In genomic region chrII:7151969-7152631, ce11 we compare ENCODE assay signal across 4 worm cellular contexts.
TF ChIP-seq lines count a peak whose summit lies in the region.

Gene fust-1 (plus strand): TSS chrII:7152581.

TF ChIP-seq in whole organism, L2 larva, 48 proteins besides CTCF, POLR2A, EP300 and RAD21 (continued from another document):
- peak; percentile 72 for TF ChIP-seq nhr-237 (tag; optimal IDR thresholded peaks at IDR 0.05; lab: Kevin White, UChicago)
- peak; percentile 91 for TF ChIP-seq fos-1 (tag; optimal IDR thresholded peaks at IDR 0.05; lab: Kevin White, UChicago)
- peak; percentile 80 for TF ChIP-seq snpc-4 (tag; optimal IDR thresholded peaks at IDR 0.05; lab: Kevin White, UChicago)
- TF ChIP-seq alr-1 (tag; optimal IDR thresholded peaks at IDR 0.05; lab: Kevin White, UChicago) = no peak
- TF ChIP-seq ceh-82 (tag; optimal IDR thresholded peaks at IDR 0.05; lab: Kevin White, UChicago) = peak; percentile 69
- TF ChIP-seq mab-5 (tag; optimal IDR thresholded peaks at IDR 0.05; lab: Kevin White, UChicago) = peak; percentile 93
- TF ChIP-seq nhr-77 (tag; optimal IDR thresholded peaks at IDR 0.05; lab: Kevin White, UChicago) = peak; percentile 82
- TF ChIP-seq dmd-4 (tag; optimal IDR thresholded peaks at IDR 0.05; lab: Kevin White, UChicago) = peak; percentile 67
- no peak for TF ChIP-seq lin-39 (tag; optimal IDR thresholded peaks at IDR 0.05; lab: Kevin White, UChicago)
- no peak for TF ChIP-seq unc-39 (tag; optimal IDR thresholded peaks at IDR 0.05; lab: Kevin White, UChicago)
- TF ChIP-seq lsy-2 (tag; optimal IDR thresholded peaks at IDR 0.05; lab: Kevin White, UChicago) = peak; percentile 95 to 98
- peak; percentile 61 for TF ChIP-seq elt-1 (tag; optimal IDR thresholded peaks at IDR 0.05; lab: Kevin White, UChicago)
- TF ChIP-seq nhr-6 (tag; optimal IDR thresholded peaks at IDR 0.05; lab: Kevin White, UChicago) = peak; percentile 94
- no peak for TF ChIP-seq nhr-12 (tag; optimal IDR thresholded peaks at IDR 0.05; lab: Kevin White, UChicago)
- TF ChIP-seq nhr-23 (tag; optimal IDR thresholded peaks at IDR 0.05; lab: Kevin White, UChicago) = no peak
- no peak for TF ChIP-seq nhr-11 (tag; optimal IDR thresholded peaks at IDR 0.05; lab: Kevin White, UChicago)
- TF ChIP-seq Y55F3AM.14 (GFP tag; optimal IDR thresholded peaks at IDR 0.05; lab: Kevin White, UChicago) = peak; percentile 61
- TF ChIP-seq sma-9 (GFP tag; optimal IDR thresholded peaks at IDR 0.05; lab: Kevin White, UChicago) = peak; percentile 98
- TF ChIP-seq sma-9 (tag; optimal IDR thresholded peaks at IDR 0.05; lab: Kevin White, UChicago) = no peak
- TF ChIP-seq R02D3.7 (tag; optimal IDR thresholded peaks at IDR 0.05; lab: Kevin White, UChicago) = peak; percentile 74
- TF ChIP-seq sem-4 (tag; optimal IDR thresholded peaks at IDR 0.05; lab: Kevin White, UChicago) = peak; percentile 91
- TF ChIP-seq C34F6.9 (tag; optimal IDR thresholded peaks at IDR 0.05; lab: Kevin White, UChicago) = peak; percentile 99
- TF ChIP-seq skn-1 (tag; optimal IDR thresholded peaks at IDR 0.05; lab: Kevin White, UChicago) = peak; percentile 91
- peak; percentile 96 for TF ChIP-seq sma-3 (GFP tag; optimal IDR thresholded peaks at IDR 0.05; lab: Kevin White, UChicago)
- peak; percentile 92 for TF ChIP-seq lin-13 (GFP tag; optimal IDR thresholded peaks at IDR 0.05; lab: Kevin White, UChicago)
- TF ChIP-seq mdl-1 (tag; optimal IDR thresholded peaks at IDR 0.05; lab: Kevin White, UChicago) = peak in 1 of 2 experiments; percentile 72

TF ChIP-seq in whole organism, L4 larva, 104 proteins besides CTCF, POLR2A, EP300 and RAD21 (continued from another document and continues in another):
- TF ChIP-seq zfp-3 (GFP tag; conservative IDR thresholded peaks at IDR 0.05; lab: Robert Waterston, UW) = peak; percentile 85
- TF ChIP-seq lin-1 (GFP tag; IDR thresholded peaks at IDR 0.05; lab: Robert Waterston, UW) = peak; percentile 89
- peak; percentile 81 for TF ChIP-seq spr-3 (GFP tag; optimal IDR thresholded peaks at IDR 0.05; lab: Kevin White, UChicago)
- TF ChIP-seq F10B5.3 (tag; optimal IDR thresholded peaks at IDR 0.05; lab: Kevin White, UChicago) = peak; percentile 89
- peak; percentile 84 for TF ChIP-seq ztf-7 (tag; optimal IDR thresholded peaks at IDR 0.05; lab: Kevin White, UChicago)
- peak; percentile 96 for TF ChIP-seq mes-2 (tag; optimal IDR thresholded peaks at IDR 0.05; lab: Kevin White, UChicago; ENCODE audit: poor library complexity, severe bottlenecking)
- TF ChIP-seq mxl-2 (GFP tag; conservative IDR thresholded peaks at IDR 0.05; lab: Robert Waterston, UW) = peak; percentile 85; the same call in 1 of the 2 replicates
- TF ChIP-seq zag-1 (tag; optimal IDR thresholded peaks at IDR 0.05; lab: Kevin White, UChicago) = peak; percentile 72
- peak; percentile 85 for TF ChIP-seq jun-1 (tag; optimal IDR thresholded peaks at IDR 0.05; lab: Kevin White, UChicago)
- TF ChIP-seq mdl-1 (tag; optimal IDR thresholded peaks at IDR 0.05; lab: Kevin White, UChicago) = peak in 1 of 2 experiments; percentile 68
- no peak for TF ChIP-seq nhr-111 (GFP tag; optimal IDR thresholded peaks at IDR 0.05; lab: Kevin White, UChicago)
- no peak for TF ChIP-seq Y75B8A.6 (GFP tag; IDR thresholded peaks at IDR 0.05; lab: Robert Waterston, UW)
- TF ChIP-seq ceh-62 (tag; optimal IDR thresholded peaks at IDR 0.05; lab: Kevin White, UChicago) = no peak
- TF ChIP-seq nhr-48 (tag; optimal IDR thresholded peaks at IDR 0.05; lab: Kevin White, UChicago) = peak; percentile 90
- peak; percentile 84 for TF ChIP-seq lin-29 (GFP tag; IDR thresholded peaks at IDR 0.05; lab: Robert Waterston, UW)
- peak; percentile 59 for TF ChIP-seq ces-1 (GFP tag; optimal IDR thresholded peaks at IDR 0.05; lab: Kevin White, UChicago)
- peak; percentile 94 for TF ChIP-seq ctbp-1 (GFP tag; IDR thresholded peaks at IDR 0.05; lab: Robert Waterston, UW)
- TF ChIP-seq Y105C5A.15 (GFP tag; IDR thresholded peaks at IDR 0.05; lab: Robert Waterston, UW) = no peak
- no peak for TF ChIP-seq snpc-4 (tag; optimal IDR thresholded peaks at IDR 0.05; lab: Kevin White, UChicago)
- no peak for TF ChIP-seq egl-27 (tag; optimal IDR thresholded peaks at IDR 0.05; lab: Kevin White, UChicago)
- TF ChIP-seq F44E2.7 (GFP tag; IDR thresholded peaks at IDR 0.05; lab: Robert Waterston, UW) = peak; percentile 67; the same call in 1 of the 2 replicates
- TF ChIP-seq ZK546.5 (tag; optimal IDR thresholded peaks at IDR 0.05; lab: Kevin White, UChicago) = peak in 1 of 2 experiments; percentile 64
- TF ChIP-seq zfp-2 (tag; optimal IDR thresholded peaks at IDR 0.05; lab: Kevin White, UChicago) = peak; percentile 65
- peak; percentile 87 for TF ChIP-seq nhr-28 (tag; optimal IDR thresholded peaks at IDR 0.05; lab: Kevin White, UChicago)
- peak; percentile 71 for TF ChIP-seq nhr-76 (tag; optimal IDR thresholded peaks at IDR 0.05; lab: Kevin White, UChicago)
- TF ChIP-seq unc-130 (GFP tag; optimal IDR thresholded peaks at IDR 0.05; lab: Kevin White, UChicago) = peak; percentile 44
- peak; percentile 86 for TF ChIP-seq F37D6.2 (tag; optimal IDR thresholded peaks at IDR 0.05; lab: Kevin White, UChicago)
- TF ChIP-seq T20F7.1 (GFP tag; optimal IDR thresholded peaks at IDR 0.05; lab: Kevin White, UChicago) = peak; percentile 90
- TF ChIP-seq hmg-1.1 (GFP tag; IDR thresholded peaks at IDR 0.05; lab: Robert Waterston, UW) = peak; percentile 94
- no peak for TF ChIP-seq ceh-28 (tag; optimal IDR thresholded peaks at IDR 0.05; lab: Kevin White, UChicago)
- peak; percentile 93 for TF ChIP-seq nhr-25 (tag; optimal IDR thresholded peaks at IDR 0.05; lab: Kevin White, UChicago; ENCODE audit: borderline replicate concordance, insufficient read depth)
- TF ChIP-seq T26A8.4 (GFP tag; IDR thresholded peaks at IDR 0.05; lab: Robert Waterston, UW) = peak; percentile 95
- peak; percentile 94 for TF ChIP-seq ceh-20 (GFP tag; IDR thresholded peaks at IDR 0.05; lab: Robert Waterston, UW)
- TF ChIP-seq lim-7 (GFP tag; IDR thresholded peaks at IDR 0.05; lab: Robert Waterston, UW) = no peak
- peak; percentile 61; the same call in 1 of the 2 replicates for TF ChIP-seq nhr-41 (GFP tag; IDR thresholded peaks at IDR 0.05; lab: Robert Waterston, UW)

TF ChIP-seq in whole organism, late embryonic, 69 proteins besides CTCF, POLR2A, EP300 and RAD21 (continued from another document and continues in another):
- TF ChIP-seq odd-2 (tag; optimal IDR thresholded peaks at IDR 0.05; lab: Kevin White, UChicago) (no peak), lin-11 (tag; optimal IDR thresholded peaks at IDR 0.05; lab: Kevin White, UChicago) (peak; percentile 30), ref-2 (tag; optimal IDR thresholded peaks at IDR 0.05; lab: Kevin White, UChicago) (peak; percentile 73), sdc-2 (tag; optimal IDR thresholded peaks at IDR 0.05; lab: Kevin White, UChicago) (peak; percentile 30), C08G9.2 (tag; optimal IDR thresholded peaks at IDR 0.05; lab: Kevin White, UChicago) (peak; percentile 57), dve-1 (tag; optimal IDR thresholded peaks at IDR 0.05; lab: Kevin White, UChicago) (peak; percentile 80), sox-4 (tag; optimal IDR thresholded peaks at IDR 0.05; lab: Kevin White, UChicago) (peak; percentile 58), Y22D7AL.16 (tag; optimal IDR thresholded peaks at IDR 0.05; lab: Kevin White, UChicago) (peak; percentile 47), hlh-15 (tag; optimal IDR thresholded peaks at IDR 0.05; lab: Kevin White, UChicago) (no peak), pha-4 (tag; optimal IDR thresholded peaks at IDR 0.05; lab: Kevin White, UChicago) (no peak), unc-42 (tag; optimal IDR thresholded peaks at IDR 0.05; lab: Kevin White, UChicago) (peak; percentile 75), pqm-1 (tag; optimal IDR thresholded peaks at IDR 0.05; lab: Kevin White, UChicago) (no peak), ceh-45 (GFP tag; IDR thresholded peaks at IDR 0.05; lab: Robert Waterston, UW) (0 out of 2 replicates have a peak, but pooled peaks have one; percentile 40), hlh-30 (tag; optimal IDR thresholded peaks at IDR 0.05; lab: Kevin White, UChicago; ENCODE audit: insufficient read depth) (peak; percentile 58), fkh-6 (tag; optimal IDR thresholded peaks at IDR 0.05; lab: Kevin White, UChicago) (peak; percentile 23), ceh-24 (tag; optimal IDR thresholded peaks at IDR 0.05; lab: Kevin White, UChicago) (no peak), elt-4 (tag; optimal IDR thresholded peaks at IDR 0.05; lab: Kevin White, UChicago) (no peak), hlh-6 (tag; optimal IDR thresholded peaks at IDR 0.05; lab: Kevin White, UChicago) (peak; percentile 9), ceh-2 (tag; optimal IDR thresholded peaks at IDR 0.05; lab: Kevin White, UChicago) (peak; percentile 62), ceh-31 (tag; optimal IDR thresholded peaks at IDR 0.05; lab: Kevin White, UChicago) (peak; percentile 76), rnt-1 (tag; optimal IDR thresholded peaks at IDR 0.05; lab: Kevin White, UChicago) (peak; percentile 76), K09A11.1 (tag; optimal IDR thresholded peaks at IDR 0.05; lab: Kevin White, UChicago; ENCODE audit: insufficient read depth) (peak; percentile 51), madf-2 (tag; optimal IDR thresholded peaks at IDR 0.05; lab: Kevin White, UChicago) (peak; percentile 74), C38D4.7 (GFP tag; optimal IDR thresholded peaks at IDR 0.05; lab: Kevin White, UChicago) (peak; percentile 20), ceh-22 (tag; optimal IDR thresholded peaks at IDR 0.05; lab: Kevin White, UChicago) (no peak), ahr-1 (tag; optimal IDR thresholded peaks at IDR 0.05; lab: Kevin White, UChicago) (no peak), fax-1 (tag; optimal IDR thresholded peaks at IDR 0.05; lab: Kevin White, UChicago) (peak; percentile 40), ceh-30 (tag; optimal IDR thresholded peaks at IDR 0.05; lab: Kevin White, UChicago) (peak; percentile 34), tbx-2 (tag; optimal IDR thresholded peaks at IDR 0.05; lab: Kevin White, UChicago) (peak; percentile 78), nhr-232 (tag; optimal IDR thresholded peaks at IDR 0.05; lab: Kevin White, UChicago) (peak; percentile 20), ceh-34 (tag; optimal IDR thresholded peaks at IDR 0.05; lab: Kevin White, UChicago) (peak; percentile 76), sox-2 (GFP tag; IDR thresholded peaks at IDR 0.05; lab: Robert Waterston, UW) (no peak; the same call in 1 of the 2 replicates), elt-2 (tag; optimal IDR thresholded peaks at IDR 0.05; lab: Kevin White, UChicago) (peak; percentile 80), nhr-11 (tag; optimal IDR thresholded peaks at IDR 0.05; lab: Kevin White, UChicago) (no peak), pros-1 (tag; optimal IDR thresholded peaks at IDR 0.05; lab: Kevin White, UChicago) (peak; percentile 60), unc-55 (GFP tag; optimal IDR thresholded peaks at IDR 0.05; lab: Kevin White, UChicago) (peak; percentile 23), F13H6.1 (tag; optimal IDR thresholded peaks at IDR 0.05; lab: Kevin White, UChicago) (peak; percentile 6), ceh-9 (tag; optimal IDR thresholded peaks at IDR 0.05; lab: Kevin White, UChicago) (no peak), syd-9 (tag; optimal IDR thresholded peaks at IDR 0.05; lab: Kevin White, UChicago) (peak; percentile 55)

TF ChIP-seq in whole organism, mixed stage, embryonic, 35 proteins besides CTCF, POLR2A, EP300 and RAD21 (continued from another document):
- TF ChIP-seq ceh-39 (tag; optimal IDR thresholded peaks at IDR 0.05; lab: Kevin White, UChicago) (peak; percentile 48), ztf-11 (tag; optimal IDR thresholded peaks at IDR 0.05; lab: Kevin White, UChicago) (peak; percentile 32), M03D4.4 (tag; optimal IDR thresholded peaks at IDR 0.05; lab: Kevin White, UChicago) (peak; percentile 74), sptf-1 (tag; optimal IDR thresholded peaks at IDR 0.05; lab: Kevin White, UChicago) (peak; percentile 87), mls-2 (tag; optimal IDR thresholded peaks at IDR 0.05; lab: Kevin White, UChicago) (peak; percentile 82), ceh-83 (GFP tag; optimal IDR thresholded peaks at IDR 0.05; lab: Kevin White, UChicago) (peak; percentile 42)
